Worm (Caenorhabditis elegans) whole organism, young adult: ENCODE data around the gene oig-2.

Experiments used
- B0019.2 ChIP-seq: fragments of 200-800 bp; sonication (Bioruptor generic); conservative IDR thresholded peaks from 2 replicates; pipeline ENCODE4 v1.3.6; 2022; ENCODE audit warnings: missing genetic modification reagents, missing genetic modification characterization, missing compliant biosample characterization
- B0336.3 ChIP-seq: fragments of 200-800 bp; sonication (Bioruptor generic); IDR thresholded peaks from 2 replicates; pipeline ENCODE4 v1.3.6; 2022; ENCODE audit warnings: missing genetic modification characterization, missing compliant biosample characterization
- D2030.7 ChIP-seq: fragments of 200-800 bp; sonication (Bioruptor generic); IDR thresholded peaks from 2 replicates; pipeline ENCODE4 v1.3.6; 2022; ENCODE audit warnings: missing genetic modification reagents, missing genetic modification characterization, missing compliant biosample characterization
- F10E7.11 ChIP-seq: sonication (generic microtip); optimal IDR thresholded peaks from 2 replicates; lab custom pipeline; 2017; ENCODE audit warnings: mild to moderate bottlenecking, missing genetic modification characterization, moderate library complexity, missing compliant biosample characterization
- F33H1.4 ChIP-seq: fragments of 200-800 bp; sonication (Bioruptor generic); IDR thresholded peaks from 2 replicates; pipeline ENCODE4 v1.3.6; 2022; ENCODE audit warnings: missing genetic modification reagents, missing genetic modification characterization, missing compliant biosample characterization
- F39B2.1 ChIP-seq: fragments of 200-800 bp; sonication (Bioruptor generic); IDR thresholded peaks from 2 replicates; pipeline ENCODE4 v1.3.6; 2022; ENCODE audit warnings: missing genetic modification reagents, missing genetic modification characterization, missing compliant biosample characterization
- F57C9.4 ChIP-seq: sonication (generic microtip); optimal IDR thresholded peaks from 2 replicates; lab custom pipeline; 2017; ENCODE audit warnings: mild to moderate bottlenecking, missing genetic modification characterization, missing compliant biosample characterization
- K12H6.12 ChIP-seq: fragments of 200-800 bp; sonication (Bioruptor generic); optimal IDR thresholded peaks from 2 replicates; lab custom pipeline; 2018; ENCODE audit warnings: mild to moderate bottlenecking, missing genetic modification characterization, missing compliant biosample characterization
- Y53G8AR.9 ChIP-seq: fragments of 200-800 bp; sonication (Bioruptor generic); conservative IDR thresholded peaks from 2 replicates; pipeline ENCODE4 v1.3.6; 2022; ENCODE audit warnings: missing genetic modification reagents, missing genetic modification characterization, missing compliant biosample characterization
- Y79H2A.3 ChIP-seq: fragments of 200-800 bp; sonication (Bioruptor generic); conservative IDR thresholded peaks from 2 replicates; pipeline ENCODE4 v1.3.6; 2022; ENCODE audit warnings: missing genetic modification reagents, missing genetic modification characterization, missing compliant biosample characterization
- ZK185.1 ChIP-seq: sonication (generic microtip); optimal IDR thresholded peaks from 2 replicates; lab custom pipeline; 2016; ENCODE audit warnings: mild to moderate bottlenecking, missing genetic modification characterization, missing compliant biosample characterization; ENCODE audit not compliant: poor library complexity, severe bottlenecking
- akir-1 ChIP-seq: fragments of 200-800 bp; sonication (Bioruptor generic); optimal IDR thresholded peaks from 2 replicates; lab custom pipeline; 2018; ENCODE audit warnings: mild to moderate bottlenecking, missing genetic modification characterization, moderate library complexity, missing compliant biosample characterization
- ama-1 ChIP-seq, 3 experiments: fragments of 150-350 bp in 1 of 3; sonication (generic microtip) in 2 of 3; optimal IDR thresholded peaks; 2 replicates each; lab custom pipeline; 2014 to 2018; ENCODE audit warnings: missing biosample characterization in 2 of 3, missing genetic modification characterization in 2 of 3, missing genetic modification reagents in 2 of 3
- atf-7 ChIP-seq: sonication (generic microtip); optimal IDR thresholded peaks from 2 replicates; lab custom pipeline; 2017; ENCODE audit warnings: mild to moderate bottlenecking, missing genetic modification characterization, missing compliant biosample characterization
- attf-3 ChIP-seq: fragments of 200-800 bp; sonication (Bioruptor generic); conservative IDR thresholded peaks from 2 replicates; pipeline ENCODE4 v1.3.6; 2022; ENCODE audit warnings: missing genetic modification reagents, missing genetic modification characterization, missing compliant biosample characterization
- bed-1 ChIP-seq: fragments of 200-800 bp; sonication (Bioruptor generic); IDR thresholded peaks from 2 replicates; pipeline ENCODE4 v1.3.6; 2022; ENCODE audit warnings: missing genetic modification reagents, missing genetic modification characterization, missing compliant biosample characterization
- cebp-1 ChIP-seq, 2 experiments: fragments of 200-800 bp in 1 of 2; sonication (Bioruptor generic) in 1 of 2; sonication (generic microtip) in 1 of 2; IDR thresholded peaks in 1 of 2; optimal IDR thresholded peaks in 1 of 2; 2 replicates each; pipeline versions ENCODE4 v1.3.6 to Lab custom; 2017 to 2022; ENCODE audit warnings: missing compliant biosample characterization in 2 of 2, missing genetic modification characterization in 2 of 2, mild to moderate bottlenecking in 1 of 2, missing genetic modification reagents in 1 of 2, moderate library complexity in 1 of 2
- ceh-58 ChIP-seq: fragments of 200-800 bp; sonication (Bioruptor generic); IDR thresholded peaks from 2 replicates; pipeline ENCODE4 v1.3.6; 2022; ENCODE audit warnings: missing genetic modification characterization, missing compliant biosample characterization
- ceh-91 ChIP-seq: fragments of 200-800 bp; sonication (Bioruptor generic); IDR thresholded peaks from 2 replicates; pipeline ENCODE4 v1.3.6; 2022; ENCODE audit warnings: missing genetic modification reagents, missing genetic modification characterization, missing compliant biosample characterization
- chd-7 ChIP-seq: sonication (generic microtip); optimal IDR thresholded peaks from 2 replicates; lab custom pipeline; 2016; ENCODE audit warnings: mild to moderate bottlenecking, missing genetic modification characterization, moderate library complexity, missing compliant biosample characterization
- die-1 ChIP-seq: sonication (generic microtip); optimal IDR thresholded peaks from 2 replicates; lab custom pipeline; 2016; ENCODE audit warnings: missing genotype, mild to moderate bottlenecking, missing genetic modification characterization, missing compliant biosample characterization
- dox-1 ChIP-seq: fragments of 200-800 bp; sonication (Bioruptor generic); IDR thresholded peaks from 2 replicates; pipeline ENCODE4 v1.3.6; 2022; ENCODE audit warnings: missing genetic modification reagents, missing genetic modification characterization, missing compliant biosample characterization
- dpl-1 ChIP-seq: fragments of 150-350 bp; optimal IDR thresholded peaks from 2 replicates; lab custom pipeline; 2014; ENCODE audit warnings: missing biosample characterization, missing genetic modification reagents, missing genetic modification characterization
- hrde-1 ChIP-seq: sonication (generic microtip); optimal IDR thresholded peaks from 2 replicates; lab custom pipeline; 2016; ENCODE audit warnings: missing genetic modification characterization, mild to moderate bottlenecking, missing compliant biosample characterization, moderate library complexity, missing genotype, missing genetic modification reagents, borderline replicate concordance
- let-526 ChIP-seq: fragments of 200-800 bp; sonication (Bioruptor generic); IDR thresholded peaks from 2 replicates; pipeline ENCODE4 v1.3.6; 2022; ENCODE audit warnings: missing genetic modification reagents, missing genetic modification characterization, missing compliant biosample characterization
- let-607 ChIP-seq, 2 experiments: fragments of 200-800 bp in 1 of 2; sonication (Bioruptor generic) in 1 of 2; sonication (generic microtip) in 1 of 2; optimal IDR thresholded peaks; 2 replicates each; lab custom pipeline; 2016 to 2018; ENCODE audit warnings: mild to moderate bottlenecking in 2 of 2, missing compliant biosample characterization in 2 of 2, missing genetic modification characterization in 2 of 2, moderate library complexity in 2 of 2, missing genotype in 1 of 2
- lin-26 ChIP-seq: fragments of 200-800 bp; sonication (Bioruptor generic); IDR thresholded peaks from 2 replicates; pipeline ENCODE4 v1.3.6; 2022; ENCODE audit warnings: missing genetic modification reagents, missing genetic modification characterization, missing compliant biosample characterization
- lin-40 ChIP-seq: sonication (generic microtip); optimal IDR thresholded peaks from 2 replicates; lab custom pipeline; 2016; ENCODE audit warnings: missing genetic modification characterization, mild to moderate bottlenecking, missing compliant biosample characterization, missing genotype, missing genetic modification reagents
- lir-1 ChIP-seq: fragments of 200-800 bp; sonication (Bioruptor generic); conservative IDR thresholded peaks from 2 replicates; pipeline ENCODE4 v1.3.6; 2022; ENCODE audit warnings: missing genetic modification reagents, missing genetic modification characterization, missing compliant biosample characterization
- lsl-1 ChIP-seq: fragments of 200-800 bp; sonication (Bioruptor generic); optimal IDR thresholded peaks from 2 replicates; lab custom pipeline; 2018; ENCODE audit warnings: mild to moderate bottlenecking, missing genetic modification characterization, moderate library complexity, missing compliant biosample characterization
- madf-3 ChIP-seq: fragments of 200-800 bp; sonication (Bioruptor generic); IDR thresholded peaks from 2 replicates; pipeline ENCODE4 v1.3.6; 2022; ENCODE audit warnings: missing genetic modification reagents, missing genetic modification characterization, missing compliant biosample characterization
- madf-8 ChIP-seq: fragments of 200-800 bp; sonication (Bioruptor generic); conservative IDR thresholded peaks from 2 replicates; pipeline ENCODE4 v1.3.6; 2022; ENCODE audit warnings: missing genetic modification reagents, missing genetic modification characterization, missing compliant biosample characterization
- nfya-2 ChIP-seq: fragments of 200-800 bp; sonication (Bioruptor generic); IDR thresholded peaks from 2 replicates; pipeline ENCODE4 v1.3.6; 2022; ENCODE audit warnings: missing genetic modification reagents, missing genetic modification characterization, missing compliant biosample characterization
- nfyb-1 ChIP-seq: fragments of 200-800 bp; sonication (Bioruptor generic); IDR thresholded peaks from 2 replicates; pipeline ENCODE4 v1.3.6; 2022; ENCODE audit warnings: missing genetic modification reagents, missing genetic modification characterization, missing compliant biosample characterization
- nhr-179 ChIP-seq: sonication (generic microtip); optimal IDR thresholded peaks from 2 replicates; lab custom pipeline; 2016; ENCODE audit warnings: mild to moderate bottlenecking, missing genetic modification characterization, missing compliant biosample characterization
- nhr-80 ChIP-seq: sonication (generic microtip); optimal IDR thresholded peaks from 2 replicates; lab custom pipeline; 2016; ENCODE audit warnings: missing genetic modification characterization, missing compliant biosample characterization
- rcor-1 ChIP-seq: fragments of 200-800 bp; sonication (Bioruptor generic); IDR thresholded peaks from 2 replicates; pipeline ENCODE4 v1.3.6; 2022; ENCODE audit warnings: missing genetic modification reagents, missing genetic modification characterization, missing compliant biosample characterization
- tlf-1 ChIP-seq: fragments of 200-800 bp; sonication (Bioruptor generic); optimal IDR thresholded peaks from 2 replicates; lab custom pipeline; 2018; ENCODE audit warnings: mild to moderate bottlenecking, missing genetic modification characterization, missing compliant biosample characterization
- zfh-2 ChIP-seq: fragments of 200-800 bp; sonication (Bioruptor generic); conservative IDR thresholded peaks from 2 replicates; pipeline ENCODE4 v1.3.6; 2022; ENCODE audit warnings: missing genetic modification reagents, missing genetic modification characterization, missing compliant biosample characterization
- ztf-18 ChIP-seq: sonication (generic microtip); optimal IDR thresholded peaks from 2 replicates; lab custom pipeline; 2016; ENCODE audit warnings: missing genotype, mild to moderate bottlenecking, missing genetic modification characterization, missing compliant biosample characterization
- ztf-25 ChIP-seq: fragments of 200-800 bp; sonication (Bioruptor generic); IDR thresholded peaks from 2 replicates; pipeline ENCODE4 v1.3.6; 2022; ENCODE audit warnings: missing genetic modification reagents, missing genetic modification characterization, missing compliant biosample characterization
- ztf-28 ChIP-seq: fragments of 200-800 bp; sonication (Bioruptor generic); IDR thresholded peaks from 2 replicates; pipeline ENCODE4 v1.3.6; 2022; ENCODE audit warnings: missing genetic modification reagents, missing genetic modification characterization, missing compliant biosample characterization
- ztf-3 ChIP-seq: fragments of 200-800 bp; sonication (Bioruptor generic); optimal IDR thresholded peaks from 2 replicates; lab custom pipeline; 2018; ENCODE audit warnings: mild to moderate bottlenecking, missing genetic modification characterization, missing compliant biosample characterization

The oig-2 gene

DNA sequence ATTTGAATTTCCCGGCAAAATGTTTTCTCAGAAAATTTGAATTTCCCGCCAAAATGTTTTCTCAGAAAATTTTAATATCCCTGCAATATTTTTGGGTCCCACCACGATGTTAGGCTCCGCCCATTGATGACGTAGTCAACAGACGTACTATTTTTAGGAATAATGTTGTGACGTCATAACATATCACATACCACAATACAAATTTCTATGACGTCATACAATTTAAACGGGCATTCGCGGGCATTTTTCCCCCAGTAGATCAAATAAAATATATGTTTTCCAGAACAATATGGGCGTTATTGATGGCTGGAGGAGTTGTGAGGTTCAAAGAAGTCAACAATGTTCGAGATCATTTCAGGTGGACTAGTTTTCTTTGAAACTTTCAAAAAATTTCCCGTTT, 41.7 kb downstream of the oig-2 start:
- no peak for TF ChIP-seq tlf-1 (GFP tag; lab: Kevin White, UChicago)
- no peak for TF ChIP-seq D2030.7 (GFP tag; lab: Robert Waterston, UW)
- no peak for TF ChIP-seq Y79H2A.3
- no peak for TF ChIP-seq B0019.2 (GFP tag; lab: Robert Waterston, UW)
- TF ChIP-seq hrde-1 (tag; lab: Kevin White, UChicago): no peak
- TF ChIP-seq F33H1.4 (GFP tag; lab: Robert Waterston, UW): no peak
- TF ChIP-seq madf-8 (GFP tag; lab: Robert Waterston, UW): no peak
- TF ChIP-seq atf-7 (tag; lab: Kevin White, UChicago): no peak
- no peak for TF ChIP-seq F39B2.1 (GFP tag; lab: Robert Waterston, UW)
- TF ChIP-seq F10E7.11 (tag; lab: Kevin White, UChicago): no peak
- no peak for TF ChIP-seq ama-1 (optimal IDR thresholded peaks at IDR 0.05; lab: Kevin White, UChicago)
- no peak for TF ChIP-seq ama-1 (GFP tag; optimal IDR thresholded peaks at IDR 0.05; lab: Kevin White, UChicago)
- no peak for TF ChIP-seq ZK185.1 (tag; lab: Kevin White, UChicago)
- TF ChIP-seq die-1 (tag; lab: Kevin White, UChicago): no peak
- no peak for TF ChIP-seq nhr-80 (tag; lab: Kevin White, UChicago)
- no peak for TF ChIP-seq cebp-1 (GFP tag; IDR thresholded peaks at IDR 0.05; lab: Robert Waterston, UW)
- no peak for TF ChIP-seq cebp-1 (tag; optimal IDR thresholded peaks at IDR 0.05; lab: Kevin White, UChicago)

DNA sequence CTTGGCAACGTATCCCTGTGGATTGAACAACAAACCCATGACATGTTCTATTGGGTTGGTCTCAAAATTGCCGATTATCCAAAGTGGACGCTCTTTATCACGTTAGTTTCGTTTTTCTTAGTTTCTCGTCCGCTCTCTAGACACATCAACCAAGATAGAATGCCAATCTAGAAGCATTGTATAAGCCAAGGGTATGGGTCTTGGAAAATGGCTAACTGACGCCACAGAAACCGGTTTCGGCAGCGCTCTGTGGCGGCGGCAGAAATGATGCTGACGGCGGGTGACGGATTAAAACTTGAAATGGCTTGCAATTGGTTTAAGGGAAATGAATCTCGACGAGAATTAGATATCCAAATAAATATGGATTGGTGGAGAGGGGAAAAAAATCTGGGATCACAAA, 42.4 kb downstream of the oig-2 start:
- TF ChIP-seq ceh-91 (GFP tag; lab: Robert Waterston, UW): no peak
- no peak for TF ChIP-seq lin-40 (tag; lab: Kevin White, UChicago)
- TF ChIP-seq madf-8 (GFP tag; lab: Robert Waterston, UW): no peak

ce11 chrII:12965538-12965588, 42.6 kb downstream of the oig-2 start, which contains the start of gene ptr-18:
TSS of gene ptr-18 (plus strand) at chrII:12965546.
- TF ChIP-seq attf-3 (GFP tag; lab: Robert Waterston, UW): no peak
- no peak for TF ChIP-seq ztf-3 (GFP tag; lab: Kevin White, UChicago)
- TF ChIP-seq nhr-179: no peak
- no peak for TF ChIP-seq ceh-58 (GFP tag; lab: Robert Waterston, UW)
- no peak for TF ChIP-seq ztf-28
- TF ChIP-seq let-526 (GFP tag; lab: Robert Waterston, UW): no peak
- TF ChIP-seq bed-1 (GFP tag; lab: Robert Waterston, UW): no peak
- TF ChIP-seq dox-1 (GFP tag; lab: Robert Waterston, UW): no peak
- no peak for TF ChIP-seq F39B2.1 (GFP tag; lab: Robert Waterston, UW)
- TF ChIP-seq lsl-1 (GFP tag; lab: Kevin White, UChicago): no peak
- TF ChIP-seq madf-3 (GFP tag; lab: Robert Waterston, UW): no peak
- no peak for TF ChIP-seq ztf-18 (tag; lab: Kevin White, UChicago)
- no peak for TF ChIP-seq K12H6.12 (tag; lab: Kevin White, UChicago)

DNA sequence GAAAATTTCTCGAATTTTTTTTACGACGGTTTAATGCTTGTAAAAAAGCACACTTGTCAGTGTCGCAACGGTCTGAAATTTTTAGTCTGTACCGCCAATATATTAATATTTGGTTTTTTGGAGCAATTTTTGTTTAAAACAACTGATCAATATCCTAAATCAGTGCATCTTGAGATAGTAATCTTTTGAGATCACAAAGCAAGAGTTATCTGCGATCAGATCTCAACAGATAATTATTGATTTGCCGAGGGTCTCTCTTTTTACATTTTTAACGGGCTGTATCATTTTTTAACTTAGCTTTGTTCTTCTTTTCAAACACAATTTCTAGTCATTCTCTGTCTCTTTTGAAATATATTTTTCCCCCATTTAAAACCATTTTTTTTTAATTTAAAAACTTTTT, 42.8 kb downstream of the oig-2 start:
- TF ChIP-seq let-607 (tag; optimal IDR thresholded peaks at IDR 0.05; lab: Kevin White, UChicago) (no peak), rcor-1 (GFP tag; lab: Robert Waterston, UW) (no peak), dpl-1 (no peak), nfyb-1 (GFP tag; lab: Robert Waterston, UW) (no peak), F10E7.11 (tag; lab: Kevin White, UChicago) (no peak), F57C9.4 (tag; lab: Kevin White, UChicago) (no peak), akir-1 (GFP tag; lab: Kevin White, UChicago) (no peak), lsl-1 (GFP tag; lab: Kevin White, UChicago) (no peak), ztf-25 (no peak), Y53G8AR.9 (GFP tag; lab: Robert Waterston, UW) (no peak), zfh-2 (GFP tag; lab: Robert Waterston, UW) (no peak), ceh-58 (GFP tag; lab: Robert Waterston, UW) (no peak), ZK185.1 (tag; lab: Kevin White, UChicago) (no peak), chd-7 (tag; lab: Kevin White, UChicago) (no peak), B0336.3 (GFP tag; lab: Robert Waterston, UW) (no peak), lir-1 (GFP tag; lab: Robert Waterston, UW) (no peak), nfya-2 (GFP tag; lab: Robert Waterston, UW) (no peak), lin-26 (GFP tag; lab: Robert Waterston, UW) (no peak)
